Fruit fly (Drosophila melanogaster) whole organism, prepupa: ENCODE measurements around the gene Tbh.

Experiments used
- CG3032 ChIP-seq: fragments of 200-800 bp; optimal IDR thresholded peaks from 2 replicates; lab custom pipeline; 2019; ENCODE audit warnings: missing biosample characterization, mild to moderate bottlenecking, missing genetic modification characterization, moderate library complexity
- CG6792 ChIP-seq: fragments of 200-800 bp; sonication (Bioruptor generic); optimal IDR thresholded peaks from 3 replicates; lab custom pipeline; 2016; ENCODE audit warnings: missing biosample characterization, missing genetic modification characterization
- CG6808 ChIP-seq: fragments of 200-800 bp; sonication (Bioruptor generic); optimal IDR thresholded peaks from 3 replicates; lab custom pipeline; 2017; ENCODE audit warnings: missing biosample characterization, missing genetic modification characterization, mild to moderate bottlenecking, moderate library complexity, missing genetic modification reagents
- CG6854 ChIP-seq: fragments of 200-800 bp; sonication (Bioruptor generic); optimal IDR thresholded peaks from 2 replicates; lab custom pipeline; 2017; ENCODE audit warnings: missing biosample characterization, mild to moderate bottlenecking, missing genetic modification characterization
- Ets21C ChIP-seq: fragments of 200-800 bp; sonication (Bioruptor generic); optimal IDR thresholded peaks from 3 replicates; lab custom pipeline; 2016; ENCODE audit warnings: missing biosample characterization, missing genetic modification characterization
- Hr38 ChIP-seq: sonication (Bioruptor generic); optimal IDR thresholded peaks from 2 replicates; lab custom pipeline; 2016; ENCODE audit warnings: missing biosample characterization, missing genetic modification characterization
- cyc ChIP-seq: fragments of 200-800 bp; sonication (Bioruptor generic); optimal IDR thresholded peaks from 3 replicates; lab custom pipeline; 2016; ENCODE audit warnings: missing biosample characterization, missing genetic modification characterization

- no peak for TF ChIP-seq cyc (GFP tag; lab: Kevin White, UChicago)
- TF ChIP-seq CG3032 (tag; lab: Kevin White, UChicago), result no peak
- TF ChIP-seq Hr38 (GFP tag; lab: Kevin White, UChicago), result no peak
- TF ChIP-seq CG6808, result no peak
- no peak for TF ChIP-seq CG6792 (GFP tag; lab: Kevin White, UChicago)
- TF ChIP-seq CG6854, result no peak
- no peak for TF ChIP-seq Ets21C
Observed at dm6 chrX:8058446-8058900, 63.0 kb downstream of the Tbh start.
